Worm (Caenorhabditis elegans): ENCODE measurements around the gene B0250.8.

ce11 chrV:20453084-20453483 is 17.2 kb downstream of the B0250.8 start, which contains the start of gene F48F5.6:
- TF ChIP-seq snpc-3.4 (tag; optimal IDR thresholded peaks at IDR 0.05) (no peak), lsl-1 (GFP tag; optimal IDR thresholded peaks at IDR 0.05) (no peak), Y79H2A.3 (GFP tag; conservative IDR thresholded peaks at IDR 0.05) (no peak), let-526 (GFP tag; IDR thresholded peaks at IDR 0.05) (no peak), tbx-9 (tag; optimal IDR thresholded peaks at IDR 0.05; ENCODE audit: borderline replicate concordance) (no peak), chd-7 (tag; optimal IDR thresholded peaks at IDR 0.05) (no peak), F55B11.4 (tag; optimal IDR thresholded peaks at IDR 0.05; ENCODE audit: borderline replicate concordance, insufficient read depth) (no peak), let-607 (tag; optimal IDR thresholded peaks at IDR 0.05) (no peak), efl-1 (GFP tag; optimal IDR thresholded peaks at IDR 0.05) (no peak), zim-3 (tag; optimal IDR thresholded peaks at IDR 0.05) (no peak), attf-3 (GFP tag; conservative IDR thresholded peaks at IDR 0.05) (no peak), aptf-2 (GFP tag; conservative IDR thresholded peaks at IDR 0.05) (no peak)
